Worm (Caenorhabditis elegans): ENCODE data around the gene dhs-5.
A peak's percentile ranks its signal among the peaks of the same experiment; 100 is the strongest.

The dhs-5 gene

ce11 chrII:5429522-5430257 is 24.0 kb upstream of the dhs-5 start, which contains the start of the genes F07F6.4 and F07F6.2:
Gene F07F6.4 (minus strand): TSS chrII:5429572.
Gene F07F6.2 (plus strand): TSS chrII:5430207.
- TF ChIP-seq him-1 (tag; optimal IDR thresholded peaks at IDR 0.05) = no peak
- peak; percentile 6 for TF ChIP-seq W03F9.2 (tag; optimal IDR thresholded peaks at IDR 0.05)
- TF ChIP-seq dao-5 (tag; optimal IDR thresholded peaks at IDR 0.05) = no peak

ce11 chrII:5433069-5433468 is 20.6 kb upstream of the dhs-5 start, which contains the start of gene srx-114:
Gene srx-114 (minus strand): TSS chrII:5433169.
- TF ChIP-seq him-1 (tag; optimal IDR thresholded peaks at IDR 0.05) = no peak
- TF ChIP-seq dao-5 (tag; optimal IDR thresholded peaks at IDR 0.05) = no peak
- no peak for TF ChIP-seq W03F9.2 (tag; optimal IDR thresholded peaks at IDR 0.05)

ce11 chrII:5436833-5437232 is 16.8 kb upstream of the dhs-5 start, which contains the start of gene dct-5:
Gene dct-5 (minus strand): TSS chrII:5436933.
- TF ChIP-seq him-1 (tag; optimal IDR thresholded peaks at IDR 0.05) (no peak), dao-5 (tag; optimal IDR thresholded peaks at IDR 0.05) (no peak), W03F9.2 (tag; optimal IDR thresholded peaks at IDR 0.05) (no peak)

- no peak for TF ChIP-seq dao-5 (tag; optimal IDR thresholded peaks at IDR 0.05)
- no peak for TF ChIP-seq him-1 (tag; optimal IDR thresholded peaks at IDR 0.05)
- no peak for TF ChIP-seq W03F9.2 (tag; optimal IDR thresholded peaks at IDR 0.05)
Observed at ce11 chrII:5437586-5437985, 16.1 kb upstream of the dhs-5 start, which contains the start of gene F07F6.1. Gene F07F6.1 (plus strand): TSS chrII:5437886.

- no peak for TF ChIP-seq him-1 (tag; optimal IDR thresholded peaks at IDR 0.05)
- no peak for TF ChIP-seq dao-5 (tag; optimal IDR thresholded peaks at IDR 0.05)
- no peak for TF ChIP-seq W03F9.2 (tag; optimal IDR thresholded peaks at IDR 0.05)
Observed at ce11 chrII:5446506-5446905, 7.1 kb upstream of the dhs-5 start, which contains the start of gene nmr-1. Gene nmr-1 (minus strand): TSS chrII:5446606.

ce11 chrII:5447381-5447780 is 6.3 kb upstream of the dhs-5 start, which contains the start of gene cex-1:
Gene cex-1 (plus strand): TSS chrII:5447681.
- TF ChIP-seq him-1 (tag; optimal IDR thresholded peaks at IDR 0.05) = no peak
- no peak for TF ChIP-seq W03F9.2 (tag; optimal IDR thresholded peaks at IDR 0.05)
- no peak for TF ChIP-seq dao-5 (tag; optimal IDR thresholded peaks at IDR 0.05)

ce11 chrII:5449219-5449618 is 4.4 kb upstream of the dhs-5 start:
- TF ChIP-seq W03F9.2 (tag; optimal IDR thresholded peaks at IDR 0.05) = no peak

- no peak for TF ChIP-seq him-1 (tag; optimal IDR thresholded peaks at IDR 0.05)
- no peak for TF ChIP-seq W03F9.2 (tag; optimal IDR thresholded peaks at IDR 0.05)
- TF ChIP-seq dao-5 (tag; optimal IDR thresholded peaks at IDR 0.05) = no peak
Observed at ce11 chrII:5449620-5450019, 4.0 kb upstream of the dhs-5 start.

- TF ChIP-seq dao-5 (tag; optimal IDR thresholded peaks at IDR 0.05) = no peak
- TF ChIP-seq him-1 (tag; optimal IDR thresholded peaks at IDR 0.05) = no peak
- no peak for TF ChIP-seq W03F9.2 (tag; optimal IDR thresholded peaks at IDR 0.05)
Observed at ce11 chrII:5451278-5451677, 2.4 kb upstream of the dhs-5 start.

- no peak for TF ChIP-seq him-1 (tag; optimal IDR thresholded peaks at IDR 0.05)
- TF ChIP-seq dao-5 (tag; optimal IDR thresholded peaks at IDR 0.05) = no peak
- no peak for TF ChIP-seq W03F9.2 (tag; optimal IDR thresholded peaks at IDR 0.05)
Observed at ce11 chrII:5455650-5456355, 2.2 kb downstream of the dhs-5 start, which contains the start of gene daz-1. Gene daz-1 (plus strand): TSS chrII:5456305.

- TF ChIP-seq W03F9.2 (tag; optimal IDR thresholded peaks at IDR 0.05) (no peak), him-1 (tag; optimal IDR thresholded peaks at IDR 0.05) (no peak), dao-5 (tag; optimal IDR thresholded peaks at IDR 0.05) (no peak)
Observed at ce11 chrII:5458683-5459410, 5.2 kb downstream of the dhs-5 start.

ce11 chrII:5459534-5459933 is 5.9 kb downstream of the dhs-5 start:
- TF ChIP-seq him-1 (tag; optimal IDR thresholded peaks at IDR 0.05) (no peak), dao-5 (tag; optimal IDR thresholded peaks at IDR 0.05) (no peak), W03F9.2 (tag; optimal IDR thresholded peaks at IDR 0.05) (no peak)

ce11 chrII:5460911-5461310 is 7.3 kb downstream of the dhs-5 start:
- TF ChIP-seq W03F9.2 (tag; optimal IDR thresholded peaks at IDR 0.05) (no peak), dao-5 (tag; optimal IDR thresholded peaks at IDR 0.05) (no peak), him-1 (tag; optimal IDR thresholded peaks at IDR 0.05) (no peak)
